Worm (Caenorhabditis elegans): ENCODE results near the gene F35C5.12.

F35C5.12 gene

ce11 chrII:12944587-12945126, 30.3 kb upstream of the F35C5.12 start (continued):
- TF ChIP-seq lin-38 (GFP tag; IDR thresholded peaks at IDR 0.05) (peak; percentile 88), snpc-4 (tag; optimal IDR thresholded peaks at IDR 0.05) (peak; percentile 97), mxl-3 (GFP tag; optimal IDR thresholded peaks at IDR 0.05) (peak; percentile 90), pqm-1 (tag; optimal IDR thresholded peaks at IDR 0.05) (peak; percentile 24), ZK337.2 (GFP tag; IDR thresholded peaks at IDR 0.05) (peak; percentile 42), F37D6.2 (tag; optimal IDR thresholded peaks at IDR 0.05) (peak; percentile 82), php-3 (GFP tag; IDR thresholded peaks at IDR 0.05) (peak; percentile 87), hmg-1.1 (GFP tag; IDR thresholded peaks at IDR 0.05) (peak; percentile 93), arid-1 (GFP tag; conservative IDR thresholded peaks at IDR 0.05) (peak; percentile 86), ceh-32 (tag; optimal IDR thresholded peaks at IDR 0.05; ENCODE audit: poor library complexity) (peak; percentile 23), zip-2 (tag; optimal IDR thresholded peaks at IDR 0.05) (peak; percentile 76), nhr-28 (tag; optimal IDR thresholded peaks at IDR 0.05) (peak; percentile 72), ctbp-1 (GFP tag; IDR thresholded peaks at IDR 0.05) (peak; percentile 93), unc-130 (GFP tag; optimal IDR thresholded peaks at IDR 0.05) (peak; percentile 90), F49E8.2 (tag; optimal IDR thresholded peaks at IDR 0.05; ENCODE audit: borderline replicate concordance) (peak; percentile 94), tra-1 (GFP tag; IDR thresholded peaks at IDR 0.05) (peak; percentile 91), mdl-1 (tag; optimal IDR thresholded peaks at IDR 0.05) (peak; percentile 86 to 95), lin-15B (tag; optimal IDR thresholded peaks at IDR 0.05) (peak; percentile 2), hif-1 (tag; optimal IDR thresholded peaks at IDR 0.05) (peak; percentile 70 to 81), lin-1 (GFP tag; IDR thresholded peaks at IDR 0.05) (peak; percentile 76), lin-29 (GFP tag; IDR thresholded peaks at IDR 0.05) (peak; percentile 68; the same call in 1 of the 2 replicates), snpc-1.2 (GFP tag; IDR thresholded peaks at IDR 0.05) (peak; percentile 84), F26F4.8 (GFP tag; conservative IDR thresholded peaks at IDR 0.05) (no peak), dmd-9 (GFP tag; IDR thresholded peaks at IDR 0.05) (peak; percentile 89), nhr-48 (tag; optimal IDR thresholded peaks at IDR 0.05) (peak; percentile 92), aly-2 (tag; optimal IDR thresholded peaks at IDR 0.05) (peak; percentile 62), hlh-11 (tag; optimal IDR thresholded peaks at IDR 0.05) (peak; percentile 95), sdz-12 (GFP tag; optimal IDR thresholded peaks at IDR 0.05) (peak; percentile 88), dmd-8 (GFP tag; IDR thresholded peaks at IDR 0.05) (peak; percentile 71), nhr-25 (tag; optimal IDR thresholded peaks at IDR 0.05; ENCODE audit: borderline replicate concordance, insufficient read depth) (peak; percentile 77), Y48G9A.11 (GFP tag; IDR thresholded peaks at IDR 0.05) (peak; percentile 90), duxl-1 (tag; optimal IDR thresholded peaks at IDR 0.05; ENCODE audit: poor library complexity) (peak; percentile 91), daf-12 (tag; optimal IDR thresholded peaks at IDR 0.05) (no peak), lin-13 (GFP tag; optimal IDR thresholded peaks at IDR 0.05) (peak; percentile 88), Y5F2A.4 (GFP tag; optimal IDR thresholded peaks at IDR 0.05) (peak; percentile 49), skn-1 (tag; optimal IDR thresholded peaks at IDR 0.05) (no peak), nhr-6 (tag; optimal IDR thresholded peaks at IDR 0.05) (peak; percentile 87), nhr-76 (tag; optimal IDR thresholded peaks at IDR 0.05) (no peak), gei-8 (GFP tag; optimal IDR thresholded peaks at IDR 0.05) (peak; percentile 90), pha-4 (GFP tag; IDR thresholded peaks at IDR 0.05) (peak; percentile 95), pha-4 (tag; optimal IDR thresholded peaks at IDR 0.05) (no peak), lir-3 (tag; optimal IDR thresholded peaks at IDR 0.05) (peak; percentile 82), hlh-30 (tag; optimal IDR thresholded peaks at IDR 0.05; ENCODE audit: insufficient read depth) (peak; percentile 93), nhr-111 (GFP tag; optimal IDR thresholded peaks at IDR 0.05) (peak; percentile 95), lin-39 (tag; optimal IDR thresholded peaks at IDR 0.05) (no peak), ama-1 (optimal IDR thresholded peaks at IDR 0.05) (peak; percentile 100), saeg-2 (GFP tag; IDR thresholded peaks at IDR 0.05) (peak; percentile 84), nhr-237 (tag; optimal IDR thresholded peaks at IDR 0.05) (peak; percentile 31), madf-9 (GFP tag; conservative IDR thresholded peaks at IDR 0.05) (peak; percentile 98), ces-1 (GFP tag; optimal IDR thresholded peaks at IDR 0.05) (peak; percentile 4)
